Fruit fly (Drosophila melanogaster): Measurements from ENCODE around the gene CG14439.

dm6 chrX:6700263-6700989 is 46.9 kb upstream of the CG14439 start:
- no peak for TF ChIP-seq OdsH (GFP tag; optimal IDR thresholded peaks at IDR 0.05)
- TF ChIP-seq psq (GFP tag; optimal IDR thresholded peaks at IDR 0.05) = no peak
- no peak for TF ChIP-seq pan (optimal IDR thresholded peaks at IDR 0.05)
- no peak for TF ChIP-seq Myc (optimal IDR thresholded peaks at IDR 0.05)
- TF ChIP-seq usp (GFP tag; optimal IDR thresholded peaks at IDR 0.05) = no peak
- TF ChIP-seq CrebA (GFP tag; optimal IDR thresholded peaks at IDR 0.05; ENCODE audit: borderline replicate concordance) = no peak
- TF ChIP-seq lola (GFP tag; optimal IDR thresholded peaks at IDR 0.05) = no peak
- no peak for TF ChIP-seq tai (GFP tag; optimal IDR thresholded peaks at IDR 0.05)
